Worm (Caenorhabditis elegans): Measurements from ENCODE around the gene srz-1.

Gene srz-1

ce11 chrV:16682886-16683285, 7.2 kb downstream of the srz-1 start, which contains the start of gene srw-36:
srw-36 (plus strand) TSS chrV:16683186.
- TF ChIP-seq nhr-21 (tag; optimal IDR thresholded peaks at IDR 0.05) = no peak
- no peak for TF ChIP-seq ZK546.5 (tag; optimal IDR thresholded peaks at IDR 0.05)
- no peak for TF ChIP-seq dmd-4 (tag; optimal IDR thresholded peaks at IDR 0.05)
- TF ChIP-seq ama-1 (optimal IDR thresholded peaks at IDR 0.05) = no peak
- no peak for TF ChIP-seq aly-2 (tag; optimal IDR thresholded peaks at IDR 0.05)
- TF ChIP-seq R02D3.7 (tag; optimal IDR thresholded peaks at IDR 0.05) = no peak
- no peak for TF ChIP-seq ztf-11 (tag; optimal IDR thresholded peaks at IDR 0.05)
- no peak for TF ChIP-seq sma-3 (GFP tag; optimal IDR thresholded peaks at IDR 0.05)
- no peak for TF ChIP-seq gmeb-1 (tag; optimal IDR thresholded peaks at IDR 0.05)
- TF ChIP-seq fos-1 (tag; optimal IDR thresholded peaks at IDR 0.05) = no peak
- no peak for TF ChIP-seq skn-1 (tag; optimal IDR thresholded peaks at IDR 0.05)
- TF ChIP-seq nhr-6 (tag; optimal IDR thresholded peaks at IDR 0.05) = no peak
- TF ChIP-seq unc-39 (tag; optimal IDR thresholded peaks at IDR 0.05) = no peak
- no peak for TF ChIP-seq nhr-237 (tag; optimal IDR thresholded peaks at IDR 0.05)

- TF ChIP-seq ztf-4 (tag; optimal IDR thresholded peaks at IDR 0.05) (no peak), nhr-129 (tag; optimal IDR thresholded peaks at IDR 0.05) (no peak), lin-13 (GFP tag; optimal IDR thresholded peaks at IDR 0.05) (no peak), nhr-21 (tag; optimal IDR thresholded peaks at IDR 0.05) (no peak), elt-3 (tag; optimal IDR thresholded peaks at IDR 0.05) (no peak), Y55F3AM.14 (GFP tag; optimal IDR thresholded peaks at IDR 0.05) (no peak), zag-1 (tag; optimal IDR thresholded peaks at IDR 0.05) (no peak), nhr-11 (tag; optimal IDR thresholded peaks at IDR 0.05) (no peak), elt-1 (tag; optimal IDR thresholded peaks at IDR 0.05) (no peak), lin-11 (tag; optimal IDR thresholded peaks at IDR 0.05) (no peak), nhr-10 (tag; optimal IDR thresholded peaks at IDR 0.05) (no peak), ceh-16 (tag; optimal IDR thresholded peaks at IDR 0.05) (no peak), fos-1 (tag; optimal IDR thresholded peaks at IDR 0.05) (no peak), lsy-2 (tag; optimal IDR thresholded peaks at IDR 0.05) (no peak)
Observed at ce11 chrV:16683359-16683758, 7.7 kb downstream of the srz-1 start.

ce11 chrV:16685725-16686124, 10.1 kb downstream of the srz-1 start, which contains the start of gene srw-43:
srw-43 (plus strand) TSS chrV:16686025.
- no peak for TF ChIP-seq nhr-23 (tag; optimal IDR thresholded peaks at IDR 0.05)
- TF ChIP-seq ceh-82 (tag; optimal IDR thresholded peaks at IDR 0.05) = no peak
- TF ChIP-seq mdl-1 (tag; optimal IDR thresholded peaks at IDR 0.05) = no peak
- no peak for TF ChIP-seq nhr-6 (tag; optimal IDR thresholded peaks at IDR 0.05)

- TF ChIP-seq peb-1 (tag; optimal IDR thresholded peaks at IDR 0.05) = no peak
- TF ChIP-seq mab-5 (tag; optimal IDR thresholded peaks at IDR 0.05) = no peak
- no peak for TF ChIP-seq R02D3.7 (tag; optimal IDR thresholded peaks at IDR 0.05)
- TF ChIP-seq elt-1 (tag; optimal IDR thresholded peaks at IDR 0.05) = no peak
- TF ChIP-seq unc-62 (GFP tag; optimal IDR thresholded peaks at IDR 0.05) = no peak
- no peak for TF ChIP-seq lin-39 (tag; optimal IDR thresholded peaks at IDR 0.05)
- no peak for TF ChIP-seq nhr-23 (tag; optimal IDR thresholded peaks at IDR 0.05)
- no peak for TF ChIP-seq lin-11 (tag; optimal IDR thresholded peaks at IDR 0.05)
- TF ChIP-seq snpc-4 (tag; optimal IDR thresholded peaks at IDR 0.05) = no peak
- TF ChIP-seq ceh-82 (tag; optimal IDR thresholded peaks at IDR 0.05) = no peak
- no peak for TF ChIP-seq unc-39 (tag; optimal IDR thresholded peaks at IDR 0.05)
- TF ChIP-seq sma-9 (GFP tag; optimal IDR thresholded peaks at IDR 0.05) = no peak
- TF ChIP-seq sma-9 (tag; optimal IDR thresholded peaks at IDR 0.05) = no peak
- no peak for TF ChIP-seq nhr-129 (tag; optimal IDR thresholded peaks at IDR 0.05)
- no peak for TF ChIP-seq blmp-1 (tag; optimal IDR thresholded peaks at IDR 0.05; ENCODE audit: insufficient read depth)
Observed at ce11 chrV:16687227-16687626, 11.6 kb downstream of the srz-1 start, which contains the start of gene srz-102. srz-102 (plus strand) TSS chrV:16687527.

ce11 chrV:16692988-16693387, 17.3 kb downstream of the srz-1 start:
- no peak for TF ChIP-seq skn-1 (tag; optimal IDR thresholded peaks at IDR 0.05)
- TF ChIP-seq ztf-1 (GFP tag; conservative IDR thresholded peaks at IDR 0.05) = no peak
- no peak for TF ChIP-seq blmp-1 (tag; optimal IDR thresholded peaks at IDR 0.05; ENCODE audit: insufficient read depth)
- TF ChIP-seq nhr-11 (tag; optimal IDR thresholded peaks at IDR 0.05) = no peak
- TF ChIP-seq ZK546.5 (tag; optimal IDR thresholded peaks at IDR 0.05) = no peak
- no peak for TF ChIP-seq ztf-4 (tag; optimal IDR thresholded peaks at IDR 0.05)
- TF ChIP-seq ceh-82 (tag; optimal IDR thresholded peaks at IDR 0.05) = no peak
- TF ChIP-seq egl-27 (tag; optimal IDR thresholded peaks at IDR 0.05) = no peak
- no peak for TF ChIP-seq snpc-4 (tag; optimal IDR thresholded peaks at IDR 0.05)
- no peak for TF ChIP-seq ztf-11 (tag; optimal IDR thresholded peaks at IDR 0.05)
- TF ChIP-seq R02D3.7 (tag; optimal IDR thresholded peaks at IDR 0.05) = no peak
- TF ChIP-seq elt-1 (tag; optimal IDR thresholded peaks at IDR 0.05) = no peak
- TF ChIP-seq sma-3 (GFP tag; optimal IDR thresholded peaks at IDR 0.05) = no peak
- TF ChIP-seq peb-1 (tag; optimal IDR thresholded peaks at IDR 0.05) = no peak
- no peak for TF ChIP-seq nhr-23 (tag; optimal IDR thresholded peaks at IDR 0.05)
- no peak for TF ChIP-seq F13H6.1 (tag; optimal IDR thresholded peaks at IDR 0.05)
